Fruit fly (Drosophila melanogaster) whole organism, prepupa: ENCODE measurements around the gene Muted.

Source experiments
- Blimp-1 ChIP-seq: fragments of 200-800 bp; sonication (Bioruptor generic); optimal IDR thresholded peaks from 3 replicates; lab custom pipeline; 2017; ENCODE audit warnings: missing biosample characterization, missing genetic modification characterization, mild to moderate bottlenecking, moderate library complexity, missing genetic modification reagents
- CG10631 ChIP-seq: fragments of 200-800 bp; sonication (Bioruptor generic); optimal IDR thresholded peaks from 2 replicates; lab custom pipeline; 2016; ENCODE audit warnings: missing biosample characterization, missing genetic modification characterization
- CG10669 ChIP-seq: fragments of 200-800 bp; sonication (Bioruptor generic); optimal IDR thresholded peaks from 3 replicates; lab custom pipeline; 2018; ENCODE audit warnings: missing biosample characterization, mild to moderate bottlenecking, missing genetic modification characterization, moderate library complexity
- CG11294 ChIP-seq: fragments of 200-800 bp; sonication (Bioruptor generic); IDR thresholded peaks from 2 replicates; pipeline ENCODE4 v1.3.6; 2022; ENCODE audit warnings: missing biosample characterization, missing genetic modification characterization
- CG11902 ChIP-seq: fragments of 200-800 bp; sonication (Bioruptor generic); optimal IDR thresholded peaks from 3 replicates; lab custom pipeline; 2016; ENCODE audit warnings: missing biosample characterization, missing genetic modification characterization
- CG1621 ChIP-seq: fragments of 200-800 bp; sonication (Bioruptor generic); optimal IDR thresholded peaks from 3 replicates; lab custom pipeline; 2018; ENCODE audit warnings: missing biosample characterization, mild to moderate bottlenecking, missing genetic modification characterization
- CG31627 ChIP-seq: fragments of 200-800 bp; sonication (Bioruptor generic); optimal IDR thresholded peaks from 3 replicates; lab custom pipeline; 2016; ENCODE audit warnings: missing biosample characterization, missing genetic modification characterization
- CG34406 ChIP-seq: fragments of 200-800 bp; sonication (Bioruptor generic); optimal IDR thresholded peaks from 3 replicates; lab custom pipeline; 2016; ENCODE audit warnings: missing biosample characterization, missing genetic modification characterization
- CG4318 ChIP-seq: fragments of 200-800 bp; sonication (Bioruptor generic); optimal IDR thresholded peaks from 3 replicates; lab custom pipeline; 2017; ENCODE audit warnings: missing biosample characterization, mild to moderate bottlenecking, missing genetic modification characterization
- CG6276 ChIP-seq: fragments of 200-800 bp; sonication (Bioruptor generic); optimal IDR thresholded peaks from 2 replicates; lab custom pipeline; 2017; ENCODE audit warnings: missing biosample characterization, mild to moderate bottlenecking, missing genetic modification characterization
- CG6792 ChIP-seq: fragments of 200-800 bp; sonication (Bioruptor generic); optimal IDR thresholded peaks from 3 replicates; lab custom pipeline; 2016; ENCODE audit warnings: missing biosample characterization, missing genetic modification characterization
- CG6808 ChIP-seq: fragments of 200-800 bp; sonication (Bioruptor generic); optimal IDR thresholded peaks from 3 replicates; lab custom pipeline; 2017; ENCODE audit warnings: missing biosample characterization, missing genetic modification characterization, mild to moderate bottlenecking, moderate library complexity, missing genetic modification reagents
- CG6854 ChIP-seq: fragments of 200-800 bp; sonication (Bioruptor generic); optimal IDR thresholded peaks from 2 replicates; lab custom pipeline; 2017; ENCODE audit warnings: missing biosample characterization, mild to moderate bottlenecking, missing genetic modification characterization
- CG7368 ChIP-seq: fragments of 200-800 bp; sonication (Bioruptor generic); optimal IDR thresholded peaks from 3 replicates; lab custom pipeline; 2016; ENCODE audit warnings: missing biosample characterization, missing genetic modification characterization
- CG8119 ChIP-seq: fragments of 200-800 bp; sonication (Bioruptor generic); IDR thresholded peaks from 3 replicates; pipeline ENCODE4 v1.3.6; 2022; ENCODE audit warnings: missing biosample characterization, missing genetic modification characterization
- CG8319 ChIP-seq: fragments of 200-800 bp; sonication (Bioruptor generic); optimal IDR thresholded peaks from 3 replicates; lab custom pipeline; 2016; ENCODE audit warnings: missing biosample characterization, missing genetic modification characterization
- CG8632 ChIP-seq: fragments of 200-800 bp; sonication (Bioruptor generic); optimal IDR thresholded peaks from 3 replicates; lab custom pipeline; 2016; ENCODE audit warnings: missing biosample characterization, missing genetic modification characterization
- CG9139 ChIP-seq: fragments of 200-800 bp; sonication (Bioruptor generic); optimal IDR thresholded peaks from 3 replicates; lab custom pipeline; 2017; ENCODE audit warnings: missing biosample characterization, mild to moderate bottlenecking, missing genetic modification characterization
- Eip75B ChIP-seq: fragments of 200-800 bp; sonication (Bioruptor generic); optimal IDR thresholded peaks from 3 replicates; lab custom pipeline; 2016; ENCODE audit warnings: missing biosample characterization, missing genetic modification characterization
- Eip78C ChIP-seq: fragments of 200-800 bp; sonication (Bioruptor generic); peaks from one replicate; lab custom pipeline; 2016; ENCODE audit warnings: missing biosample characterization, missing genetic modification characterization
- Eip93F ChIP-seq: fragments of 200-800 bp; sonication (Bioruptor generic); optimal IDR thresholded peaks from 2 replicates; lab custom pipeline; 2016; ENCODE audit warnings: missing biosample characterization, mild to moderate bottlenecking, missing genetic modification characterization
- Ets21C ChIP-seq: fragments of 200-800 bp; sonication (Bioruptor generic); optimal IDR thresholded peaks from 3 replicates; lab custom pipeline; 2016; ENCODE audit warnings: missing biosample characterization, missing genetic modification characterization
- Ets96B ChIP-seq: fragments of 200-800 bp; optimal IDR thresholded peaks from 2 replicates; lab custom pipeline; 2019; ENCODE audit warnings: missing biosample characterization, mild to moderate bottlenecking, missing genetic modification characterization, moderate library complexity
- Gug ChIP-seq: fragments of 200-800 bp; sonication (Bioruptor generic); IDR thresholded peaks from 2 replicates; pipeline ENCODE4 v1.3.6; 2022; ENCODE audit warnings: missing biosample characterization, missing genetic modification characterization
- Hr38 ChIP-seq: sonication (Bioruptor generic); optimal IDR thresholded peaks from 2 replicates; lab custom pipeline; 2016; ENCODE audit warnings: missing biosample characterization, missing genetic modification characterization
- Hr4 ChIP-seq: fragments of 200-800 bp; sonication (Bioruptor generic); optimal IDR thresholded peaks from 3 replicates; lab custom pipeline; 2016; ENCODE audit warnings: missing biosample characterization, missing genetic modification characterization
- Lpt ChIP-seq: fragments of 200-800 bp; sonication (Bioruptor generic); optimal IDR thresholded peaks from 3 replicates; lab custom pipeline; 2016; ENCODE audit warnings: missing biosample characterization, missing genetic modification characterization
- Met ChIP-seq: fragments of 200-800 bp; sonication (Bioruptor generic); optimal IDR thresholded peaks from 3 replicates; lab custom pipeline; 2016; ENCODE audit warnings: missing biosample characterization, missing genetic modification characterization
- OdsH ChIP-seq: fragments of 200-800 bp; sonication (Bioruptor generic); optimal IDR thresholded peaks from 3 replicates; lab custom pipeline; 2016; ENCODE audit warnings: missing biosample characterization, missing genetic modification characterization
- Smox ChIP-seq: fragments of 200-800 bp; sonication (Bioruptor generic); optimal IDR thresholded peaks from 3 replicates; lab custom pipeline; 2016; ENCODE audit warnings: missing biosample characterization, missing genetic modification characterization
- Sox14 ChIP-seq: fragments of 200-800 bp; sonication (Bioruptor generic); optimal IDR thresholded peaks from 3 replicates; lab custom pipeline; 2016; ENCODE audit warnings: missing biosample characterization, missing genetic modification characterization
- achi ChIP-seq: fragments of 200-800 bp; sonication (Bioruptor generic); optimal IDR thresholded peaks from 3 replicates; lab custom pipeline; 2016; ENCODE audit warnings: missing biosample characterization, missing genetic modification characterization
- acj6 ChIP-seq: fragments of 200-800 bp; sonication (Bioruptor generic); optimal IDR thresholded peaks from 3 replicates; lab custom pipeline; 2016; ENCODE audit warnings: missing biosample characterization, missing genetic modification characterization
- cyc ChIP-seq: fragments of 200-800 bp; sonication (Bioruptor generic); optimal IDR thresholded peaks from 3 replicates; lab custom pipeline; 2016; ENCODE audit warnings: missing biosample characterization, missing genetic modification characterization
- dac ChIP-seq: fragments of 200-800 bp; sonication (Bioruptor generic); optimal IDR thresholded peaks from 2 replicates; lab custom pipeline; 2017; ENCODE audit warnings: missing biosample characterization, mild to moderate bottlenecking, missing genetic modification characterization
- eg ChIP-seq: fragments of 200-800 bp; sonication (Bioruptor generic); IDR thresholded peaks from 3 replicates; pipeline ENCODE4 v1.3.6; 2022; ENCODE audit warnings: missing biosample characterization, missing genetic modification characterization
- esn ChIP-seq: fragments of 200-800 bp; sonication (Bioruptor generic); optimal IDR thresholded peaks from 2 replicates; lab custom pipeline; 2016; ENCODE audit warnings: missing biosample characterization, mild to moderate bottlenecking, missing genetic modification characterization, moderate library complexity
- fd59A ChIP-seq: fragments of 200-800 bp; sonication (Bioruptor generic); optimal IDR thresholded peaks from 2 replicates; lab custom pipeline; 2017; ENCODE audit warnings: missing biosample characterization, mild to moderate bottlenecking, missing genetic modification characterization, missing genetic modification reagents
- fd85E ChIP-seq: fragments of 200-800 bp; sonication (Bioruptor generic); optimal IDR thresholded peaks from 3 replicates; lab custom pipeline; 2016; ENCODE audit warnings: missing biosample characterization, missing genetic modification characterization
- net ChIP-seq: fragments of 200-800 bp; sonication (Bioruptor generic); optimal IDR thresholded peaks from 3 replicates; lab custom pipeline; 2016; ENCODE audit warnings: missing biosample characterization, missing genetic modification characterization
- spab ChIP-seq: fragments of 200-800 bp; sonication (Bioruptor generic); optimal IDR thresholded peaks from 2 replicates; lab custom pipeline; 2017; ENCODE audit warnings: missing biosample characterization, mild to moderate bottlenecking, missing genetic modification characterization, missing genetic modification reagents
- ss ChIP-seq, 2 experiments: fragments of 200-800 bp; sonication (Bioruptor generic); optimal IDR thresholded peaks; 2 replicates in 1 of 2; 3 replicates in 1 of 2; lab custom pipeline; 2017 to 2018; ENCODE audit warnings: mild to moderate bottlenecking in 2 of 2, missing biosample characterization in 2 of 2, missing genetic modification characterization in 2 of 2, moderate library complexity in 1 of 2
- svp ChIP-seq: fragments of 200-800 bp; sonication (Bioruptor generic); peaks from one replicate; lab custom pipeline; 2016; ENCODE audit warnings: missing biosample characterization, missing genetic modification characterization
- vri ChIP-seq: fragments of 200-800 bp; sonication (Bioruptor generic); optimal IDR thresholded peaks from 3 replicates; lab custom pipeline; 2016; ENCODE audit warnings: missing biosample characterization, mild to moderate bottlenecking, missing genetic modification characterization

The Muted gene

dm6 chr3R:22362218-22362907 is at the start of gene Muted, which contains the start of the genes JMJD6 and CG7071 (continued):
- TF ChIP-seq CG6276 (GFP tag; lab: Kevin White, UChicago) (peak; percentile 67), eg (GFP tag; lab: Robert Waterston, UW) (peak; percentile 90), CG8119 (peak; percentile 74; the same call in 2 of the 3 replicates), Eip93F (GFP tag; lab: Kevin White, UChicago) (peak; percentile 88), Hr4 (GFP tag; lab: Kevin White, UChicago) (peak; percentile 92), fd85E (peak; percentile 59), CG11902 (GFP tag; lab: Kevin White, UChicago) (peak; percentile 78), Smox (GFP tag; lab: Kevin White, UChicago) (peak; percentile 89), CG4318 (GFP tag; lab: Kevin White, UChicago) (peak; percentile 78), CG11294 (GFP tag; lab: Robert Waterston, UW) (peak; percentile 88)

- TF ChIP-seq net (GFP tag; lab: Kevin White, UChicago) (no peak), spab (GFP tag; lab: Kevin White, UChicago) (no peak), cyc (GFP tag; lab: Kevin White, UChicago) (no peak), Gug (no peak), achi (GFP tag; lab: Kevin White, UChicago) (no peak), OdsH (GFP tag; lab: Kevin White, UChicago) (no peak), CG8632 (GFP tag; lab: Kevin White, UChicago) (no peak), ss (GFP tag; optimal IDR thresholded peaks at IDR 0.05; lab: Kevin White, UChicago) (no peak), CG8319 (GFP tag; lab: Kevin White, UChicago) (no peak), CG6792 (GFP tag; lab: Kevin White, UChicago) (no peak), fd59A (no peak), CG9139 (GFP tag; lab: Kevin White, UChicago) (no peak), CG6854 (GFP tag; lab: Kevin White, UChicago) (no peak), Blimp-1 (GFP tag; lab: Kevin White, UChicago) (no peak), vri (GFP tag; lab: Kevin White, UChicago) (no peak)
Observed at dm6 chr3R:22323994-22324393, 38.4 kb upstream of the Muted start, which contains the start of gene CG34377. CG34377 (minus strand) TSS chr3R:22324094.

dm6 chr3R:22324736-22325135 is 37.7 kb upstream of the Muted start:
- peak; percentile 63 for TF ChIP-seq svp
- TF ChIP-seq dac (GFP tag; lab: Kevin White, UChicago): peak; percentile 4
- TF ChIP-seq Ets96B: peak; percentile 77
- TF ChIP-seq spab (GFP tag; lab: Kevin White, UChicago): peak; percentile 65
- TF ChIP-seq CG11294 (GFP tag; lab: Robert Waterston, UW): 0 out of 2 replicates have a peak, but pooled peaks have one; percentile 43
- TF ChIP-seq Eip78C (GFP tag; lab: Kevin White, UChicago): peak; percentile 83
- peak; percentile 37 for TF ChIP-seq CG7368 (GFP tag; lab: Kevin White, UChicago)
- TF ChIP-seq CG31627 (GFP tag; lab: Kevin White, UChicago): no peak
- peak; percentile 66 for TF ChIP-seq CG10669
- peak; percentile 38 for TF ChIP-seq Eip75B (GFP tag; lab: Kevin White, UChicago)
- peak; percentile 70 for TF ChIP-seq OdsH (GFP tag; lab: Kevin White, UChicago)
- peak; percentile 63 for TF ChIP-seq CG6276 (GFP tag; lab: Kevin White, UChicago)
- peak; percentile 0 for TF ChIP-seq Met (GFP tag; lab: Kevin White, UChicago)
- TF ChIP-seq vri (GFP tag; lab: Kevin White, UChicago): no peak
- TF ChIP-seq cyc (GFP tag; lab: Kevin White, UChicago): no peak
- TF ChIP-seq CG6854 (GFP tag; lab: Kevin White, UChicago): no peak
- TF ChIP-seq Blimp-1 (GFP tag; lab: Kevin White, UChicago): no peak
- TF ChIP-seq acj6 (GFP tag; lab: Kevin White, UChicago): peak; percentile 66
- peak; percentile 56 for TF ChIP-seq CG6792 (GFP tag; lab: Kevin White, UChicago)
- TF ChIP-seq Smox (GFP tag; lab: Kevin White, UChicago): peak; percentile 20
- TF ChIP-seq esn: peak; percentile 43
- peak; percentile 33 for TF ChIP-seq Sox14 (GFP tag; lab: Kevin White, UChicago)
- TF ChIP-seq CG8632 (GFP tag; lab: Kevin White, UChicago): peak; percentile 60
- TF ChIP-seq Gug: peak; percentile 16; the same call in 1 of the 2 replicates
- TF ChIP-seq CG1621 (tag; lab: Kevin White, UChicago): peak; percentile 66
- peak; percentile 17 for TF ChIP-seq Lpt (GFP tag; lab: Kevin White, UChicago)
- no peak for TF ChIP-seq Hr38
- TF ChIP-seq CG8119: peak; percentile 66
- peak; percentile 71 for TF ChIP-seq net (GFP tag; lab: Kevin White, UChicago)
- peak; percentile 63 for TF ChIP-seq CG6808 (GFP tag; lab: Kevin White, UChicago)
- TF ChIP-seq CG9139 (GFP tag; lab: Kevin White, UChicago): peak; percentile 66
- TF ChIP-seq CG34406 (GFP tag; lab: Kevin White, UChicago): peak; percentile 68
- peak; percentile 41 for TF ChIP-seq fd59A
- no peak for TF ChIP-seq Ets21C
- TF ChIP-seq CG10631 (GFP tag; lab: Kevin White, UChicago): peak; percentile 79
- peak; percentile 21 for TF ChIP-seq CG8319 (GFP tag; lab: Kevin White, UChicago)
